Worm (Caenorhabditis elegans) whole organism, L4 larva: Measurements from ENCODE around the gene K10B3.1.

Source experiments
- F10B5.3 ChIP-seq: sonication (generic microtip); optimal IDR thresholded peaks from 2 replicates; lab custom pipeline; 2016; ENCODE audit warnings: mild to moderate bottlenecking, missing genetic modification characterization, missing compliant biosample characterization
- F26F4.8 ChIP-seq: fragments of 200-800 bp; sonication (Bioruptor generic); conservative IDR thresholded peaks from 2 replicates; pipeline ENCODE4 v1.3.6; 2022; ENCODE audit warnings: missing genetic modification characterization, missing compliant biosample characterization
- R02D3.7 ChIP-seq: fragments of 150-350 bp; sonication (generic microtip); optimal IDR thresholded peaks from 3 replicates; lab custom pipeline; 2014; ENCODE audit warnings: missing biosample characterization, missing genetic modification characterization
- T26A8.4 ChIP-seq: fragments of 200-800 bp; sonication (Bioruptor generic); IDR thresholded peaks from 2 replicates; pipeline ENCODE4 v1.3.6; 2022; ENCODE audit warnings: missing genetic modification characterization, missing compliant biosample characterization
- Y105C5A.15 ChIP-seq: fragments of 200-800 bp; sonication (Bioruptor generic); IDR thresholded peaks from 2 replicates; pipeline ENCODE4 v1.3.6; 2022; ENCODE audit warnings: missing genetic modification characterization, missing compliant biosample characterization
- Y5F2A.4 ChIP-seq: fragments of 200-800 bp; sonication (Bioruptor generic); optimal IDR thresholded peaks from 2 replicates; lab custom pipeline; 2018; ENCODE audit warnings: mild to moderate bottlenecking, missing genetic modification characterization, missing compliant biosample characterization
- ZK337.2 ChIP-seq: fragments of 200-800 bp; sonication (Bioruptor generic); IDR thresholded peaks from 2 replicates; pipeline ENCODE4 v1.3.6; 2022; ENCODE audit warnings: missing genetic modification reagents, missing genetic modification characterization, missing compliant biosample characterization
- ama-1 ChIP-seq: fragments of 150-350 bp; optimal IDR thresholded peaks from 2 replicates; lab custom pipeline; 2014; ENCODE audit warnings: inconsistent platforms, mixed read lengths
- ceh-32 ChIP-seq: sonication (generic microtip); optimal IDR thresholded peaks from 2 replicates; lab custom pipeline; 2016; ENCODE audit warnings: mild to moderate bottlenecking, missing genetic modification characterization, missing compliant biosample characterization; ENCODE audit not compliant: poor library complexity
- ceh-82 ChIP-seq: sonication (generic microtip); optimal IDR thresholded peaks from 2 replicates; lab custom pipeline; 2017; ENCODE audit warnings: missing biosample characterization, missing genetic modification characterization
- ces-1 ChIP-seq: fragments of 150-350 bp; sonication (generic microtip); optimal IDR thresholded peaks from 4 replicates; lab custom pipeline; 2014; ENCODE audit warnings: missing biosample characterization, missing genetic modification reagents, missing genetic modification characterization
- cey-2 ChIP-seq: sonication (generic microtip); optimal IDR thresholded peaks from 3 replicates; lab custom pipeline; 2017; ENCODE audit warnings: missing genetic modification characterization, mild to moderate bottlenecking, missing compliant biosample characterization, antibody characterized with exemption, borderline replicate concordance; ENCODE audit not compliant: insufficient read depth
- daf-16 ChIP-seq, 3 experiments: sonication (generic microtip); optimal IDR thresholded peaks; 2 replicates each; lab custom pipeline; 2016 to 2017; ENCODE audit warnings: missing genetic modification characterization in 3 of 3, missing genetic modification reagents in 3 of 3, mild to moderate bottlenecking in 2 of 3, missing compliant biosample characterization in 2 of 3, missing biosample characterization in 1 of 3, moderate library complexity in 1 of 3
- daf-8 ChIP-seq: fragments of 200-800 bp; sonication (Bioruptor generic); IDR thresholded peaks from 2 replicates; pipeline ENCODE4 v1.3.6; 2022; ENCODE audit warnings: missing genetic modification characterization, missing compliant biosample characterization
- dmd-6 ChIP-seq: fragments of 200-800 bp; sonication (Bioruptor generic); IDR thresholded peaks from 2 replicates; pipeline ENCODE4 v1.3.6; 2022; ENCODE audit warnings: missing genetic modification reagents, missing genetic modification characterization, missing compliant biosample characterization
- duxl-1 ChIP-seq: sonication (generic microtip); optimal IDR thresholded peaks from 2 replicates; lab custom pipeline; 2016; ENCODE audit warnings: mild to moderate bottlenecking, missing genetic modification characterization, moderate library complexity, missing compliant biosample characterization; ENCODE audit not compliant: poor library complexity
- dve-1 ChIP-seq: sonication (generic microtip); optimal IDR thresholded peaks from 2 replicates; lab custom pipeline; 2017; ENCODE audit warnings: antibody characterized with exemption, mild to moderate bottlenecking, missing genetic modification characterization, missing compliant biosample characterization; ENCODE audit not compliant: insufficient read depth
- egl-27 ChIP-seq: sonication (generic microtip); optimal IDR thresholded peaks from 3 replicates; lab custom pipeline; 2017; ENCODE audit warnings: missing biosample characterization, missing genetic modification reagents, missing genetic modification characterization
- egl-43 ChIP-seq: fragments of 200-800 bp; sonication (Bioruptor generic); IDR thresholded peaks from 2 replicates; pipeline ENCODE4 v1.3.6; 2022; ENCODE audit warnings: missing genetic modification reagents, missing genetic modification characterization, missing compliant biosample characterization
- fkh-10 ChIP-seq: fragments of 150-350 bp; optimal IDR thresholded peaks from 2 replicates; lab custom pipeline; 2014; ENCODE audit warnings: missing biosample characterization, missing genetic modification reagents, missing genetic modification characterization
- gei-8 ChIP-seq: fragments of 200-800 bp; sonication (Bioruptor generic); optimal IDR thresholded peaks from 2 replicates; lab custom pipeline; 2018; ENCODE audit warnings: mild to moderate bottlenecking, missing genetic modification characterization, missing compliant biosample characterization
- hif-1 ChIP-seq, 2 experiments: sonication (generic microtip); optimal IDR thresholded peaks; 2 replicates each; lab custom pipeline; 2016 to 2017; ENCODE audit warnings: missing compliant biosample characterization in 2 of 2, missing genetic modification characterization in 2 of 2, missing genetic modification reagents in 2 of 2, missing genotype in 2 of 2, mild to moderate bottlenecking in 1 of 2
- hlh-30 ChIP-seq: sonication (generic microtip); optimal IDR thresholded peaks from 2 replicates; lab custom pipeline; 2017; ENCODE audit warnings: antibody characterized with exemption, mild to moderate bottlenecking, missing genetic modification characterization, missing compliant biosample characterization; ENCODE audit not compliant: insufficient read depth
- jun-1 ChIP-seq: fragments of 150-350 bp; optimal IDR thresholded peaks from 2 replicates; lab custom pipeline; 2014; ENCODE audit warnings: missing biosample characterization, missing genetic modification reagents, missing genetic modification characterization
- lim-7 ChIP-seq: fragments of 200-800 bp; sonication (Bioruptor generic); IDR thresholded peaks from 2 replicates; pipeline ENCODE4 v1.3.6; 2022; ENCODE audit warnings: missing genetic modification characterization, missing compliant biosample characterization
- lin-1 ChIP-seq: fragments of 200-800 bp; sonication (Bioruptor generic); IDR thresholded peaks from 2 replicates; pipeline ENCODE4 v1.3.6; 2022; ENCODE audit warnings: missing genetic modification reagents, missing genetic modification characterization, missing compliant biosample characterization
- lin-13 ChIP-seq: fragments of 150-350 bp; optimal IDR thresholded peaks from 2 replicates; lab custom pipeline; 2014; ENCODE audit warnings: missing biosample characterization, missing genetic modification reagents, missing genetic modification characterization
- lin-15B ChIP-seq: fragments of 150-350 bp; sonication (generic microtip); optimal IDR thresholded peaks from 3 replicates; lab custom pipeline; 2014; ENCODE audit warnings: missing biosample characterization, missing genetic modification characterization
- lin-29 ChIP-seq: fragments of 200-800 bp; sonication (Bioruptor generic); IDR thresholded peaks from 2 replicates; pipeline ENCODE4 v1.3.6; 2022; ENCODE audit warnings: missing genetic modification reagents, missing genetic modification characterization, missing compliant biosample characterization
- lin-38 ChIP-seq: fragments of 200-800 bp; sonication (Bioruptor generic); IDR thresholded peaks from 2 replicates; pipeline ENCODE4 v1.3.6; 2022; ENCODE audit warnings: missing genetic modification reagents, missing genetic modification characterization, missing compliant biosample characterization
- lin-39 ChIP-seq: fragments of 150-350 bp; optimal IDR thresholded peaks from 2 replicates; lab custom pipeline; 2014; ENCODE audit warnings: missing biosample characterization, missing genetic modification reagents, missing genetic modification characterization
- madf-5 ChIP-seq, 2 experiments: fragments of 200-800 bp; sonication (Bioruptor generic); IDR thresholded peaks; 2 replicates each; pipeline ENCODE4 v1.3.6; 2022; ENCODE audit warnings: missing compliant biosample characterization in 2 of 2, missing genetic modification characterization in 2 of 2
- madf-9 ChIP-seq: fragments of 200-800 bp; sonication (Bioruptor generic); conservative IDR thresholded peaks from 2 replicates; pipeline ENCODE4 v1.3.6; 2022; ENCODE audit warnings: missing genetic modification reagents, missing genetic modification characterization, missing compliant biosample characterization
- mdt-29 ChIP-seq: fragments of 200-800 bp; sonication (Bioruptor generic); IDR thresholded peaks from 2 replicates; pipeline ENCODE4 v1.3.6; 2022; ENCODE audit warnings: missing genetic modification reagents, missing genetic modification characterization, missing compliant biosample characterization
- mep-1 ChIP-seq: fragments of 150-350 bp; sonication (generic microtip); optimal IDR thresholded peaks from 3 replicates; lab custom pipeline; 2014; ENCODE audit warnings: missing biosample characterization, missing genetic modification characterization
- nhr-111 ChIP-seq: fragments of 200-800 bp; sonication (Bioruptor generic); optimal IDR thresholded peaks from 2 replicates; lab custom pipeline; 2018; ENCODE audit warnings: mild to moderate bottlenecking, missing genetic modification characterization, missing compliant biosample characterization
- nhr-237 ChIP-seq: sonication (generic microtip); optimal IDR thresholded peaks from 2 replicates; lab custom pipeline; 2017; ENCODE audit warnings: missing biosample characterization, missing genetic modification characterization
- nhr-25 ChIP-seq: sonication (generic microtip); optimal IDR thresholded peaks from 2 replicates; lab custom pipeline; 2017; ENCODE audit warnings: missing genetic modification characterization, mild to moderate bottlenecking, missing compliant biosample characterization, antibody characterized with exemption, moderate library complexity, borderline replicate concordance; ENCODE audit not compliant: insufficient read depth
- nhr-28 ChIP-seq: fragments of 150-350 bp; optimal IDR thresholded peaks from 2 replicates; lab custom pipeline; 2014; ENCODE audit warnings: missing biosample characterization, missing genetic modification characterization
- nhr-6 ChIP-seq: fragments of 150-350 bp; optimal IDR thresholded peaks from 2 replicates; lab custom pipeline; 2014; ENCODE audit warnings: missing biosample characterization, missing genetic modification characterization
- nhr-76 ChIP-seq: fragments of 150-350 bp; optimal IDR thresholded peaks from 2 replicates; lab custom pipeline; 2014; ENCODE audit warnings: missing biosample characterization, missing genetic modification characterization
- pha-4 ChIP-seq, 2 experiments: fragments of 150-350 bp in 1 of 2; fragments of 200-800 bp in 1 of 2; sonication (Bioruptor generic) in 1 of 2; IDR thresholded peaks in 1 of 2; optimal IDR thresholded peaks in 1 of 2; 2 replicates each; pipeline versions ENCODE4 v1.3.6 to Lab custom; 2014 to 2022; ENCODE audit warnings: missing genetic modification characterization in 2 of 2, missing genetic modification reagents in 2 of 2, missing biosample characterization in 1 of 2, missing compliant biosample characterization in 1 of 2
- skn-1 ChIP-seq: fragments of 150-350 bp; optimal IDR thresholded peaks from 2 replicates; lab custom pipeline; 2014; ENCODE audit warnings: missing biosample characterization, missing genetic modification characterization
- snpc-1.2 ChIP-seq: fragments of 200-800 bp; sonication (Bioruptor generic); IDR thresholded peaks from 2 replicates; pipeline ENCODE4 v1.3.6; 2022; ENCODE audit warnings: missing genetic modification reagents, missing genetic modification characterization, missing compliant biosample characterization
- snpc-4 ChIP-seq: fragments of 150-350 bp; optimal IDR thresholded peaks from 2 replicates; lab custom pipeline; 2014; ENCODE audit warnings: missing biosample characterization, missing genetic modification characterization
- unc-130 ChIP-seq: sonication (generic microtip); optimal IDR thresholded peaks from 2 replicates; lab custom pipeline; 2016; ENCODE audit warnings: missing genetic modification reagents, missing genetic modification characterization, missing compliant biosample characterization
- unc-62 ChIP-seq, 3 experiments: fragments of 150-350 bp in 1 of 3; sonication (generic microtip); optimal IDR thresholded peaks in 2 of 3; peaks in 1 of 3; 1 replicate in 1 of 3; 2 replicates in 2 of 3; lab custom pipeline; 2014 to 2017; ENCODE audit warnings: missing biosample characterization in 3 of 3, missing genetic modification characterization in 3 of 3, missing genetic modification reagents in 3 of 3, missing genotype in 1 of 3
- vab-7 ChIP-seq: fragments of 200-800 bp; sonication (Bioruptor generic); IDR thresholded peaks from 2 replicates; pipeline ENCODE4 v1.3.6; 2022; ENCODE audit warnings: missing genetic modification reagents, missing genetic modification characterization, missing compliant biosample characterization
- zag-1 ChIP-seq: fragments of 150-350 bp; optimal IDR thresholded peaks from 2 replicates; lab custom pipeline; 2014; ENCODE audit warnings: missing biosample characterization, missing genetic modification characterization
- zip-2 ChIP-seq: fragments of 150-350 bp; optimal IDR thresholded peaks from 2 replicates; lab custom pipeline; 2014; ENCODE audit warnings: missing biosample characterization, missing genetic modification characterization

Gene K10B3.1

ce11 chrX:3159542-3159941, 24.3 kb downstream of the K10B3.1 start, which contains the start of gene gcc-1 (continued):
- TF ChIP-seq ceh-82 (tag; lab: Kevin White, UChicago) (no peak), pha-4 (GFP tag; IDR thresholded peaks at IDR 0.05; lab: Robert Waterston, UW) (no peak), pha-4 (tag; optimal IDR thresholded peaks at IDR 0.05; lab: Kevin White, UChicago) (no peak), mep-1 (tag; lab: Kevin White, UChicago) (peak; percentile 49), skn-1 (no peak), madf-9 (GFP tag; lab: Robert Waterston, UW) (no peak), snpc-1.2 (GFP tag; lab: Robert Waterston, UW) (no peak), vab-7 (GFP tag; lab: Robert Waterston, UW) (no peak), F26F4.8 (GFP tag; lab: Robert Waterston, UW) (no peak), nhr-111 (GFP tag; lab: Kevin White, UChicago) (no peak), hif-1 (tag; optimal IDR thresholded peaks at IDR 0.05; lab: Kevin White, UChicago) (peak in 1 of 2 experiments; percentile 17), ZK337.2 (GFP tag; lab: Robert Waterston, UW) (no peak), dmd-6 (GFP tag; lab: Robert Waterston, UW) (peak; percentile 23; the same call in 1 of the 2 replicates), duxl-1 (tag; lab: Kevin White, UChicago) (no peak), jun-1 (tag; lab: Kevin White, UChicago) (no peak), lin-15B (no peak), madf-5 (GFP tag; IDR thresholded peaks at IDR 0.05; lab: Robert Waterston, UW) (no peak), daf-8 (GFP tag; lab: Robert Waterston, UW) (no peak), lin-29 (GFP tag; lab: Robert Waterston, UW) (no peak), nhr-237 (no peak), nhr-25 (tag; lab: Kevin White, UChicago) (no peak), nhr-28 (tag; lab: Kevin White, UChicago) (no peak), lin-1 (GFP tag; lab: Robert Waterston, UW) (no peak), R02D3.7 (tag; lab: Kevin White, UChicago) (peak; percentile 59), zag-1 (tag; lab: Kevin White, UChicago) (no peak), lin-39 (tag; lab: Kevin White, UChicago) (no peak), gei-8 (no peak), fkh-10 (no peak), unc-130 (GFP tag; lab: Kevin White, UChicago) (no peak), cey-2 (tag; lab: Kevin White, UChicago) (no peak), mdt-29 (GFP tag; lab: Robert Waterston, UW) (no peak), ces-1 (GFP tag; lab: Kevin White, UChicago) (no peak), ceh-32 (tag; lab: Kevin White, UChicago) (no peak), unc-62 (GFP tag; optimal IDR thresholded peaks at IDR 0.05 in 1 of 2; lab: Kevin White, UChicago) (no peak), unc-62 (tag; optimal IDR thresholded peaks at IDR 0.05; lab: Kevin White, UChicago) (no peak), nhr-6 (tag; lab: Kevin White, UChicago) (no peak), lim-7 (GFP tag; lab: Robert Waterston, UW) (no peak), ama-1 (lab: Kevin White, UChicago) (no peak), lin-38 (no peak), egl-27 (tag; lab: Kevin White, UChicago) (no peak), snpc-4 (tag; lab: Kevin White, UChicago) (no peak), T26A8.4 (GFP tag; lab: Robert Waterston, UW) (no peak), F10B5.3 (no peak), zip-2 (tag; lab: Kevin White, UChicago) (no peak), Y5F2A.4 (GFP tag; lab: Kevin White, UChicago) (no peak), nhr-76 (tag; lab: Kevin White, UChicago) (no peak), Y105C5A.15 (GFP tag; lab: Robert Waterston, UW) (no peak), hlh-30 (tag; lab: Kevin White, UChicago) (peak; percentile 10), lin-13 (GFP tag; lab: Kevin White, UChicago) (no peak), dve-1 (peak; percentile 10), egl-43 (GFP tag; lab: Robert Waterston, UW) (no peak), daf-16 (GFP tag; optimal IDR thresholded peaks at IDR 0.05; lab: Kevin White, UChicago) (no peak), daf-16 (tag; optimal IDR thresholded peaks at IDR 0.05; lab: Kevin White, UChicago) (peak; percentile 10)
